Fruit fly (Drosophila melanogaster): ENCODE data around the gene Pomp.

dm6 chr2L:20820767-20821166, 33.3 kb downstream of the Pomp start, which contains the start of gene CheB38c:
- TF ChIP-seq Mio (GFP tag; optimal IDR thresholded peaks at IDR 0.05) (no peak), pan (optimal IDR thresholded peaks at IDR 0.05) (no peak), psq (GFP tag; optimal IDR thresholded peaks at IDR 0.05) (no peak), OdsH (GFP tag; optimal IDR thresholded peaks at IDR 0.05) (no peak), dmrt93B (GFP tag; optimal IDR thresholded peaks at IDR 0.05) (no peak), Abd-B (GFP tag; optimal IDR thresholded peaks at IDR 0.05) (no peak), Jra (GFP tag; optimal IDR thresholded peaks at IDR 0.05) (no peak), N (GFP tag; optimal IDR thresholded peaks at IDR 0.05) (no peak), Dif (GFP tag; optimal IDR thresholded peaks at IDR 0.05; ENCODE audit: partially characterized antibody) (no peak), ey (GFP tag; optimal IDR thresholded peaks at IDR 0.05) (no peak)
